Worm (Caenorhabditis elegans) whole organism, L1 larva: Measurements from ENCODE around the gene C33G3.6.

ENCODE experiments used
- alr-1 ChIP-seq: fragments of 200-800 bp; sonication (Bioruptor generic); optimal IDR thresholded peaks from 2 replicates; lab custom pipeline; 2018; ENCODE audit warnings: borderline replicate concordance, mild to moderate bottlenecking, missing genetic modification characterization, missing compliant biosample characterization
- ama-1 ChIP-seq: fragments of 150-350 bp; optimal IDR thresholded peaks from 2 replicates; lab custom pipeline; 2014
- egl-13 ChIP-seq: sonication (generic microtip); optimal IDR thresholded peaks from 2 replicates; lab custom pipeline; 2016; ENCODE audit warnings: missing genotype, missing genetic modification reagents, missing genetic modification characterization, missing compliant biosample characterization
- fos-1 ChIP-seq: fragments of 150-350 bp; optimal IDR thresholded peaks from 2 replicates; lab custom pipeline; 2014; ENCODE audit warnings: missing biosample characterization, missing genetic modification characterization
- grh-1 ChIP-seq: fragments of 200-800 bp; sonication (Bioruptor generic); IDR thresholded peaks from 2 replicates; pipeline ENCODE4 v1.3.6; 2022; ENCODE audit warnings: missing genetic modification reagents, missing genetic modification characterization, missing compliant biosample characterization
- mdl-1 ChIP-seq, 2 experiments: fragments of 150-350 bp; optimal IDR thresholded peaks; 2 replicates each; lab custom pipeline; 2014 to 2017; ENCODE audit warnings: missing biosample characterization in 2 of 2, missing genetic modification characterization in 2 of 2, inconsistent platforms in 1 of 2
- nhr-11 ChIP-seq: fragments of 150-350 bp; optimal IDR thresholded peaks from 2 replicates; lab custom pipeline; 2014; ENCODE audit warnings: missing biosample characterization, missing genetic modification characterization
- nhr-237 ChIP-seq: fragments of 150-350 bp; optimal IDR thresholded peaks from 2 replicates; lab custom pipeline; 2014; ENCODE audit warnings: missing biosample characterization, missing genetic modification characterization
- pqm-1 ChIP-seq: sonication (generic microtip); optimal IDR thresholded peaks from 3 replicates; lab custom pipeline; 2017; ENCODE audit warnings: missing biosample characterization, missing genetic modification characterization
- sptf-1 ChIP-seq: fragments of 150-350 bp; optimal IDR thresholded peaks from 2 replicates; lab custom pipeline; 2014; ENCODE audit warnings: missing biosample characterization, missing genetic modification characterization
- sup-37 ChIP-seq: fragments of 200-800 bp; sonication (Bioruptor generic); optimal IDR thresholded peaks from 2 replicates; lab custom pipeline; 2018; ENCODE audit warnings: mild to moderate bottlenecking, missing genetic modification characterization, missing compliant biosample characterization
- tbx-2 ChIP-seq: sonication (generic microtip); optimal IDR thresholded peaks from 2 replicates; lab custom pipeline; 2016; ENCODE audit warnings: missing genetic modification characterization, missing compliant biosample characterization
- unc-130 ChIP-seq: fragments of 150-350 bp; optimal IDR thresholded peaks from 2 replicates; lab custom pipeline; 2017; ENCODE audit warnings: missing biosample characterization, missing genetic modification characterization, inconsistent platforms
- ztf-11 ChIP-seq, 2 experiments: sonication (generic microtip); optimal IDR thresholded peaks; 2 replicates each; lab custom pipeline; 2016 to 2017; ENCODE audit warnings: missing genetic modification characterization in 2 of 2, missing biosample characterization in 1 of 2, missing compliant biosample characterization in 1 of 2

- TF ChIP-seq grh-1 (no peak), sptf-1 (no peak), pqm-1 (tag; lab: Kevin White, UChicago) (no peak), fos-1 (no peak), egl-13 (tag; lab: Kevin White, UChicago) (no peak), ama-1 (lab: Kevin White, UChicago) (no peak), sup-37 (GFP tag; lab: Kevin White, UChicago) (no peak), nhr-237 (tag; lab: Kevin White, UChicago) (no peak), mdl-1 (tag; optimal IDR thresholded peaks at IDR 0.05; lab: Kevin White, UChicago) (no peak), nhr-11 (tag; lab: Kevin White, UChicago) (no peak), ztf-11 (tag; optimal IDR thresholded peaks at IDR 0.05; lab: Kevin White, UChicago) (no peak), alr-1 (tag; lab: Kevin White, UChicago) (no peak), unc-130 (no peak), tbx-2 (tag; lab: Kevin White, UChicago) (no peak)
Measured at ce11 chrX:14049235-14049634, 34.9 kb downstream of the C33G3.6 start, which contains the start of gene dyc-1.
